Fruit fly (Drosophila melanogaster) whole organism, embryonic: ENCODE results near the gene loaf.

Experiments used
- Atf-2 ChIP-seq: fragments of 200-800 bp; sonication (Bioruptor generic); optimal IDR thresholded peaks from 2 replicates; lab custom pipeline; 2016; ENCODE audit warnings: missing biosample characterization, missing genetic modification characterization
- BEAF-32 ChIP-seq: fragments of 200-800 bp; sonication (Bioruptor generic); optimal IDR thresholded peaks from 3 replicates; lab custom pipeline; 2017; ENCODE audit warnings: missing biosample characterization, missing genetic modification characterization, mild to moderate bottlenecking, moderate library complexity, missing genetic modification reagents
- Bteb2 ChIP-seq: fragments of 200-800 bp; sonication (Bioruptor generic); optimal IDR thresholded peaks from 2 replicates; lab custom pipeline; 2016; ENCODE audit warnings: missing biosample characterization, missing genetic modification characterization
- CG10267 ChIP-seq: fragments of 200-800 bp; sonication (Bioruptor generic); optimal IDR thresholded peaks from 2 replicates; lab custom pipeline; 2018; ENCODE audit warnings: missing biosample characterization, mild to moderate bottlenecking, missing genetic modification characterization, moderate library complexity
- CG10959 ChIP-seq: fragments of 200-800 bp; sonication (Bioruptor generic); IDR thresholded peaks from 2 replicates; pipeline ENCODE4 v1.3.6; 2022; ENCODE audit warnings: missing biosample characterization, missing genetic modification characterization
- CG11398 ChIP-seq: fragments of 200-800 bp; sonication (Bioruptor generic); optimal IDR thresholded peaks from 2 replicates; lab custom pipeline; 2016; ENCODE audit warnings: missing biosample characterization, missing genetic modification characterization
- CG12071 ChIP-seq: fragments of 200-800 bp; sonication (Bioruptor generic); optimal IDR thresholded peaks from 3 replicates; lab custom pipeline; 2018; ENCODE audit warnings: missing biosample characterization, mild to moderate bottlenecking, missing genetic modification characterization
- CG14965 ChIP-seq: fragments of 200-800 bp; sonication (Bioruptor generic); optimal IDR thresholded peaks from 2 replicates; lab custom pipeline; 2016; ENCODE audit warnings: missing biosample characterization, missing genetic modification characterization, borderline replicate concordance
- CG15011 ChIP-seq: fragments of 200-800 bp; sonication (Bioruptor generic); optimal IDR thresholded peaks from 3 replicates; lab custom pipeline; 2018; ENCODE audit warnings: missing biosample characterization, mild to moderate bottlenecking, missing genetic modification characterization
- CG16813 ChIP-seq: fragments of 200-800 bp; sonication (Bioruptor generic); IDR thresholded peaks from 3 replicates; pipeline ENCODE4 v1.3.6; 2022; ENCODE audit warnings: missing biosample characterization, missing genetic modification characterization; ENCODE audit not compliant: partially characterized antibody
- CG1832 ChIP-seq: fragments of 200-800 bp; sonication (Bioruptor generic); optimal IDR thresholded peaks from 2 replicates; lab custom pipeline; 2017; ENCODE audit warnings: missing biosample characterization, mild to moderate bottlenecking, missing genetic modification characterization, inconsistent platforms
- CG2199 ChIP-seq: fragments of 200-800 bp; sonication (Bioruptor generic); IDR thresholded peaks from 3 replicates; pipeline ENCODE4 v1.3.6; 2022; ENCODE audit warnings: missing biosample characterization, missing genetic modification characterization
- CG2202 ChIP-seq: fragments of 200-800 bp; sonication (Bioruptor generic); optimal IDR thresholded peaks from 2 replicates; lab custom pipeline; 2018; ENCODE audit warnings: missing biosample characterization, mild to moderate bottlenecking, missing genetic modification characterization
- CG2678 ChIP-seq: fragments of 200-800 bp; sonication (Bioruptor generic); optimal IDR thresholded peaks from 3 replicates; lab custom pipeline; 2019; ENCODE audit warnings: missing biosample characterization, mild to moderate bottlenecking, missing genetic modification characterization, moderate library complexity
- CG30403 ChIP-seq: fragments of 200-800 bp; sonication (Bioruptor generic); optimal IDR thresholded peaks from 3 replicates; lab custom pipeline; 2016; ENCODE audit warnings: missing biosample characterization, missing genetic modification characterization
- CG8290 ChIP-seq, 3 experiments: fragments of 200-800 bp; sonication (Bioruptor generic); optimal IDR thresholded peaks; 2 replicates each; lab custom pipeline; 2016 to 2019; ENCODE audit warnings: missing biosample characterization in 3 of 3, missing genetic modification characterization in 3 of 3, mild to moderate bottlenecking in 2 of 3, moderate library complexity in 1 of 3
- CG8765 ChIP-seq: fragments of 200-800 bp; sonication (Bioruptor generic); IDR thresholded peaks from 2 replicates; pipeline ENCODE4 v1.3.6; 2022; ENCODE audit warnings: missing biosample characterization, missing genetic modification characterization
- D ChIP-seq, 2 experiments: fragments of 200-800 bp in 1 of 2; fragments of >200 bp in 1 of 2; sonication (Bioruptor generic) in 1 of 2; optimal IDR thresholded peaks; 2 replicates in 1 of 2; 3 replicates in 1 of 2; lab custom pipeline; 2017; ENCODE audit warnings: mild to moderate bottlenecking in 1 of 2, missing biosample characterization in 1 of 2, missing genetic modification characterization in 1 of 2, missing genetic modification reagents in 1 of 2
- D19A ChIP-seq: fragments of 200-800 bp; optimal IDR thresholded peaks from 3 replicates; lab custom pipeline; 2019; ENCODE audit warnings: missing biosample characterization, mild to moderate bottlenecking, missing genetic modification characterization, moderate library complexity
- Dp ChIP-seq: fragments of 200-800 bp; sonication (Bioruptor generic); optimal IDR thresholded peaks from 2 replicates; lab custom pipeline; 2018; ENCODE audit warnings: missing biosample characterization, mild to moderate bottlenecking, missing genetic modification characterization, moderate library complexity
- HLH4C ChIP-seq: fragments of 200-800 bp; sonication (Bioruptor generic); IDR thresholded peaks from 3 replicates; pipeline ENCODE4 v1.3.6; 2022; ENCODE audit warnings: missing biosample characterization, missing genetic modification characterization; ENCODE audit not compliant: partially characterized antibody
- Hey ChIP-seq: fragments of 200-800 bp; sonication (Bioruptor generic); optimal IDR thresholded peaks from 3 replicates; lab custom pipeline; 2018; ENCODE audit warnings: missing biosample characterization, mild to moderate bottlenecking, missing genetic modification characterization
- MTF-1 ChIP-seq: fragments of 200-800 bp; sonication (Bioruptor generic); optimal IDR thresholded peaks from 2 replicates; lab custom pipeline; 2018; ENCODE audit warnings: missing biosample characterization, mild to moderate bottlenecking, missing genetic modification characterization, borderline replicate concordance
- Meics ChIP-seq: fragments of 200-800 bp; sonication (Bioruptor generic); optimal IDR thresholded peaks from 2 replicates; lab custom pipeline; 2017; ENCODE audit warnings: missing biosample characterization, mild to moderate bottlenecking, missing genetic modification characterization
- Sin3A ChIP-seq: fragments of >200 bp; optimal IDR thresholded peaks from 2 replicates; lab custom pipeline; 2018
- bbx ChIP-seq: fragments of 200-800 bp; sonication (Bioruptor generic); IDR thresholded peaks from 2 replicates; pipeline ENCODE4 v1.3.6; 2022; ENCODE audit warnings: missing biosample characterization, missing genetic modification characterization; ENCODE audit not compliant: partially characterized antibody
- bowl ChIP-seq: fragments of 200-800 bp; sonication (Bioruptor generic); IDR thresholded peaks from 2 replicates; pipeline ENCODE4 v1.3.6; 2022; ENCODE audit warnings: missing biosample characterization, missing genetic modification characterization
- cas ChIP-seq: fragments of 200-800 bp; sonication (Bioruptor generic); IDR thresholded peaks from 2 replicates; pipeline ENCODE4 v1.3.6; 2022; ENCODE audit warnings: missing biosample characterization, missing genetic modification characterization
- chn ChIP-seq: fragments of 200-800 bp; sonication (Bioruptor generic); optimal IDR thresholded peaks from 2 replicates; lab custom pipeline; 2016; ENCODE audit warnings: missing biosample characterization, missing genetic modification characterization
- dysf ChIP-seq: fragments of 200-800 bp; sonication (Bioruptor generic); IDR thresholded peaks from 3 replicates; pipeline ENCODE4 v1.3.6; 2022; ENCODE audit warnings: missing biosample characterization, missing genetic modification characterization
- ham ChIP-seq: fragments of 200-800 bp; sonication (Bioruptor generic); IDR thresholded peaks from 2 replicates; pipeline ENCODE4 v1.3.6; 2022; ENCODE audit warnings: missing biosample characterization, missing genetic modification characterization
- her ChIP-seq: fragments of 200-800 bp; sonication (Bioruptor generic); optimal IDR thresholded peaks from 2 replicates; lab custom pipeline; 2016; ENCODE audit warnings: missing biosample characterization, missing genetic modification characterization
- ind ChIP-seq: fragments of 200-800 bp; sonication (Bioruptor generic); optimal IDR thresholded peaks from 3 replicates; lab custom pipeline; 2016; ENCODE audit warnings: missing biosample characterization, missing genetic modification characterization
- knrl ChIP-seq: fragments of 200-800 bp; sonication (Bioruptor generic); IDR thresholded peaks from 3 replicates; pipeline ENCODE4 v1.3.6; 2022; ENCODE audit warnings: missing biosample characterization, missing genetic modification characterization; ENCODE audit not compliant: partially characterized antibody
- mam ChIP-seq: fragments of 200-800 bp; sonication (Bioruptor generic); optimal IDR thresholded peaks from 3 replicates; lab custom pipeline; 2016; ENCODE audit warnings: missing biosample characterization, missing genetic modification characterization
- nerfin-2 ChIP-seq: fragments of 200-800 bp; sonication (Bioruptor generic); IDR thresholded peaks from 2 replicates; pipeline ENCODE4 v1.3.6; 2022; ENCODE audit warnings: missing biosample characterization, missing genetic modification characterization; ENCODE audit not compliant: partially characterized antibody
- schlank ChIP-seq: fragments of 200-800 bp; sonication (Bioruptor generic); optimal IDR thresholded peaks from 2 replicates; lab custom pipeline; 2018; ENCODE audit warnings: missing biosample characterization, mild to moderate bottlenecking, missing genetic modification characterization
- slp2 ChIP-seq: fragments of 200-800 bp; sonication (Bioruptor generic); optimal IDR thresholded peaks from 2 replicates; lab custom pipeline; 2016; ENCODE audit warnings: missing biosample characterization, missing genetic modification characterization
- sqz ChIP-seq: fragments of 200-800 bp; sonication (Bioruptor generic); optimal IDR thresholded peaks from 3 replicates; lab custom pipeline; 2018; ENCODE audit warnings: missing biosample characterization, mild to moderate bottlenecking, missing genetic modification characterization
- vnd ChIP-seq: fragments of 200-800 bp; sonication (Bioruptor generic); IDR thresholded peaks from 3 replicates; pipeline ENCODE4 v1.3.6; 2022; ENCODE audit warnings: missing biosample characterization, missing genetic modification characterization; ENCODE audit not compliant: partially characterized antibody

The loaf gene

DNA sequence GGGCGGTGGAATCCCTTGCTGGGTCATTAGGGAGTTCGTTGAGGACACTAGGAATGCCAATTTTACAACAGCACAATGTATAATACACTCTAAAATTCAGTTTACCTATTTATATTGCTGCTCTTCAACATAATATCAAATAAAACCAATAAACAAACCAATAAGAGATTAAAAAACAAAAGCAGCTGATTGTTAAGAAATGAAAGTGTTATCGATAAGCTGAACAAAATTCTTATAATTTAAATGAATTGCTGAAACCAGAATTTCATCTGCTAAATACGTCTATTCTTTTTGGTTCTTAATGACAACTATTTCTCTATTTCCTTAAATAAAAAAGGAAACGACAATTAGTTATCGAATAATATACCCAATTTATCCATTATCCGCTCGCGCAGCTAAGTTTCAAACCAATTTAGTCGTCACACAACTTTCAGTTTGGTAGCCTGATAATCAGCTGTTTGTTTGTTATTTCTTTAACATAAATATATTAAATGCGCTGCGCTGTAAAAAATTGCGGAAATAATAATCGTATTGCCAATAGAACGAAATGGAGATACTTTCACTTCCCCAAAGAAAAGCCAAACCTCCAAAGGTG, 74.7 kb downstream of the loaf start, which contains the start of the genes Pldn and CG14135 (continued):
- no peak for TF ChIP-seq bbx (GFP tag; lab: Robert Waterston, UW)
- no peak for TF ChIP-seq knrl (GFP tag; lab: Robert Waterston, UW)
- no peak for TF ChIP-seq CG8290 (GFP tag; optimal IDR thresholded peaks at IDR 0.05; lab: Kevin White, UChicago)
- peak in 1 of 2 experiments; percentile 3 for TF ChIP-seq CG8290 (tag; optimal IDR thresholded peaks at IDR 0.05; lab: Kevin White, UChicago)
- no peak for TF ChIP-seq Meics (GFP tag; lab: Kevin White, UChicago)
- TF ChIP-seq sqz = no peak
- no peak for TF ChIP-seq CG2199 (GFP tag; lab: Robert Waterston, UW)
- TF ChIP-seq cas (GFP tag; lab: Robert Waterston, UW) = no peak
- TF ChIP-seq CG11398 = no peak
- TF ChIP-seq Hey (tag; lab: Kevin White, UChicago) = no peak
- TF ChIP-seq vnd = no peak
- no peak for TF ChIP-seq mam
- no peak for TF ChIP-seq slp2 (GFP tag; lab: Kevin White, UChicago)
- TF ChIP-seq ham (GFP tag; lab: Robert Waterston, UW) = no peak
- no peak for TF ChIP-seq D19A
- TF ChIP-seq Dp (GFP tag; lab: Kevin White, UChicago) = peak; percentile 26
- TF ChIP-seq schlank (tag; lab: Kevin White, UChicago) = no peak
- TF ChIP-seq CG15011 (GFP tag; lab: Kevin White, UChicago) = no peak
- TF ChIP-seq BEAF-32 (GFP tag; lab: Kevin White, UChicago) = peak; percentile 49
- peak; percentile 53; the same call in 2 of the 3 replicates for TF ChIP-seq HLH4C
- no peak for TF ChIP-seq dysf (GFP tag; lab: Robert Waterston, UW)
- no peak for TF ChIP-seq ind (GFP tag; lab: Kevin White, UChicago)
- TF ChIP-seq CG14965 (GFP tag; lab: Kevin White, UChicago) = no peak
- TF ChIP-seq CG30403 = no peak
- TF ChIP-seq Bteb2 = no peak
- no peak for TF ChIP-seq CG10959 (GFP tag; lab: Robert Waterston, UW)
- TF ChIP-seq her (GFP tag; lab: Kevin White, UChicago) = no peak
- no peak for TF ChIP-seq Sin3A (lab: Kevin White, UChicago)
- no peak for TF ChIP-seq CG8765
- TF ChIP-seq Atf-2 (GFP tag; lab: Kevin White, UChicago) = no peak
- no peak for TF ChIP-seq CG2678
- TF ChIP-seq bowl (GFP tag; lab: Robert Waterston, UW) = no peak
- no peak for TF ChIP-seq chn (GFP tag; lab: Kevin White, UChicago)
- no peak for TF ChIP-seq CG1832 (GFP tag; lab: Kevin White, UChicago)
- TF ChIP-seq CG12071 (GFP tag; lab: Kevin White, UChicago) = no peak
- TF ChIP-seq nerfin-2 (GFP tag; lab: Robert Waterston, UW) = no peak
- no peak for TF ChIP-seq CG2202 (tag; lab: Kevin White, UChicago)
- no peak for TF ChIP-seq D (optimal IDR thresholded peaks at IDR 0.05; lab: Kevin White, UChicago)
- TF ChIP-seq D (GFP tag; optimal IDR thresholded peaks at IDR 0.05; lab: Kevin White, UChicago) = no peak
- no peak for TF ChIP-seq MTF-1
- peak; percentile 44 for TF ChIP-seq CG10267 (tag; lab: Kevin White, UChicago)
- no peak for TF ChIP-seq CG16813 (GFP tag; lab: Robert Waterston, UW)
- TF ChIP-seq, all 482 proteins: peak for 64
